Comparison of ENCODE assay signal across 4 worm cellular contexts in genomic region chrV:4499156-4499808, ce11.
TF ChIP-seq lines count a peak whose summit lies in the region.

No protein-coding gene starts in this region.

TF ChIP-seq in whole organism, L2 larva, 48 proteins besides CTCF, POLR2A, EP300 and RAD21 (continues in another document):
- TF ChIP-seq ztf-11 (tag; optimal IDR thresholded peaks at IDR 0.05; lab: Kevin White, UChicago), result no peak
- TF ChIP-seq nhr-129 (tag; optimal IDR thresholded peaks at IDR 0.05; lab: Kevin White, UChicago), result peak; percentile 37
- TF ChIP-seq ama-1 (optimal IDR thresholded peaks at IDR 0.05; lab: Kevin White, UChicago), result no peak
- peak; percentile 90 for TF ChIP-seq unc-62 (GFP tag; optimal IDR thresholded peaks at IDR 0.05; lab: Kevin White, UChicago)
- no peak for TF ChIP-seq nhr-11 (tag; optimal IDR thresholded peaks at IDR 0.05; lab: Kevin White, UChicago)
- no peak for TF ChIP-seq mab-5 (tag; optimal IDR thresholded peaks at IDR 0.05; lab: Kevin White, UChicago)
- TF ChIP-seq unc-55 (GFP tag; optimal IDR thresholded peaks at IDR 0.05; lab: Kevin White, UChicago), result peak; percentile 73
- TF ChIP-seq mbf-1 (tag; optimal IDR thresholded peaks at IDR 0.05; lab: Kevin White, UChicago), result no peak
- peak; percentile 55 for TF ChIP-seq lin-13 (GFP tag; optimal IDR thresholded peaks at IDR 0.05; lab: Kevin White, UChicago)
- TF ChIP-seq nhr-25 (tag; optimal IDR thresholded peaks at IDR 0.05; lab: Kevin White, UChicago), result peak; percentile 47
- peak; percentile 34 for TF ChIP-seq C34F6.9 (tag; optimal IDR thresholded peaks at IDR 0.05; lab: Kevin White, UChicago)
- peak; percentile 11 for TF ChIP-seq nhr-23 (tag; optimal IDR thresholded peaks at IDR 0.05; lab: Kevin White, UChicago)
- TF ChIP-seq zag-1 (tag; optimal IDR thresholded peaks at IDR 0.05; lab: Kevin White, UChicago), result no peak
- peak in 1 of 2 experiments; percentile 85 for TF ChIP-seq lsy-2 (tag; optimal IDR thresholded peaks at IDR 0.05; lab: Kevin White, UChicago)
- no peak for TF ChIP-seq blmp-1 (tag; optimal IDR thresholded peaks at IDR 0.05; lab: Kevin White, UChicago; ENCODE audit: insufficient read depth)
- TF ChIP-seq crh-2 (tag; optimal IDR thresholded peaks at IDR 0.05; lab: Kevin White, UChicago), result peak; percentile 18
- TF ChIP-seq elt-1 (tag; optimal IDR thresholded peaks at IDR 0.05; lab: Kevin White, UChicago), result no peak
- TF ChIP-seq nhr-10 (tag; optimal IDR thresholded peaks at IDR 0.05; lab: Kevin White, UChicago), result no peak
- TF ChIP-seq F13H6.1 (tag; optimal IDR thresholded peaks at IDR 0.05; lab: Kevin White, UChicago), result peak; percentile 20
- TF ChIP-seq ceh-16 (tag; optimal IDR thresholded peaks at IDR 0.05; lab: Kevin White, UChicago), result peak; percentile 56
- peak; percentile 51 for TF ChIP-seq Y55F3AM.14 (GFP tag; optimal IDR thresholded peaks at IDR 0.05; lab: Kevin White, UChicago)
- TF ChIP-seq unc-39 (tag; optimal IDR thresholded peaks at IDR 0.05; lab: Kevin White, UChicago), result no peak
- no peak for TF ChIP-seq ceh-82 (tag; optimal IDR thresholded peaks at IDR 0.05; lab: Kevin White, UChicago)

TF ChIP-seq in whole organism, L4 larva, 104 proteins besides CTCF, POLR2A, EP300 and RAD21 (continues in another document):
- TF ChIP-seq nhr-42 (GFP tag; IDR thresholded peaks at IDR 0.05; lab: Robert Waterston, UW) (no peak), mxl-3 (GFP tag; optimal IDR thresholded peaks at IDR 0.05; lab: Kevin White, UChicago) (peak; percentile 48), aha-1 (tag; lab: Kevin White, UChicago) (peak; percentile 92), mep-1 (tag; optimal IDR thresholded peaks at IDR 0.05; lab: Kevin White, UChicago) (peak; percentile 33), F26F4.8 (GFP tag; conservative IDR thresholded peaks at IDR 0.05; lab: Robert Waterston, UW) (no peak), egl-43 (GFP tag; IDR thresholded peaks at IDR 0.05; lab: Robert Waterston, UW) (peak; percentile 63; the same call in 1 of the 2 replicates), R02D3.7 (tag; optimal IDR thresholded peaks at IDR 0.05; lab: Kevin White, UChicago) (no peak), dmd-8 (GFP tag; IDR thresholded peaks at IDR 0.05; lab: Robert Waterston, UW) (0 out of 2 replicates have a peak, but pooled peaks have one; percentile 3), hlh-30 (tag; optimal IDR thresholded peaks at IDR 0.05; lab: Kevin White, UChicago; ENCODE audit: insufficient read depth) (peak; percentile 65), nhr-77 (tag; optimal IDR thresholded peaks at IDR 0.05; lab: Kevin White, UChicago) (no peak), unc-62 (GFP tag; optimal IDR thresholded peaks at IDR 0.05 in 1 of 2; lab: Kevin White, UChicago) (peak in 1 of 2 experiments; percentile 100), unc-62 (tag; optimal IDR thresholded peaks at IDR 0.05; lab: Kevin White, UChicago) (peak; percentile 97), ceh-20 (GFP tag; IDR thresholded peaks at IDR 0.05; lab: Robert Waterston, UW) (peak; percentile 70), madf-9 (GFP tag; conservative IDR thresholded peaks at IDR 0.05; lab: Robert Waterston, UW) (peak; percentile 32; the same call in 1 of the 2 replicates), hmg-1.1 (GFP tag; IDR thresholded peaks at IDR 0.05; lab: Robert Waterston, UW) (peak; percentile 57; the same call in 1 of the 2 replicates), set-16 (GFP tag; IDR thresholded peaks at IDR 0.05; lab: Robert Waterston, UW) (peak; percentile 94), lin-38 (GFP tag; IDR thresholded peaks at IDR 0.05; lab: Robert Waterston, UW) (peak; percentile 35), attf-4 (tag; optimal IDR thresholded peaks at IDR 0.05; lab: Kevin White, UChicago) (no peak), mes-2 (tag; optimal IDR thresholded peaks at IDR 0.05; lab: Kevin White, UChicago; ENCODE audit: poor library complexity, severe bottlenecking) (peak; percentile 42), hlh-11 (tag; optimal IDR thresholded peaks at IDR 0.05; lab: Kevin White, UChicago) (peak; percentile 50), nhr-48 (tag; optimal IDR thresholded peaks at IDR 0.05; lab: Kevin White, UChicago) (peak; percentile 5), lsy-2 (tag; optimal IDR thresholded peaks at IDR 0.05; lab: Kevin White, UChicago) (peak; percentile 18 to 80), nhr-28 (tag; optimal IDR thresholded peaks at IDR 0.05; lab: Kevin White, UChicago) (peak; percentile 29)

TF ChIP-seq in whole organism, late embryonic, 69 proteins besides CTCF, POLR2A, EP300 and RAD21:
- TF ChIP-seq ceh-14 (tag; optimal IDR thresholded peaks at IDR 0.05; lab: Kevin White, UChicago), result no peak
- TF ChIP-seq sdc-2 (tag; optimal IDR thresholded peaks at IDR 0.05; lab: Kevin White, UChicago), result no peak
- TF ChIP-seq fkh-10 (GFP tag; optimal IDR thresholded peaks at IDR 0.05; lab: Kevin White, UChicago), result no peak
- TF ChIP-seq che-1 (tag; optimal IDR thresholded peaks at IDR 0.05; lab: Kevin White, UChicago), result no peak
- TF ChIP-seq sox-4 (tag; optimal IDR thresholded peaks at IDR 0.05; lab: Kevin White, UChicago), result no peak
- no peak for TF ChIP-seq ztf-16 (tag; optimal IDR thresholded peaks at IDR 0.05; lab: Kevin White, UChicago)
- no peak for TF ChIP-seq fax-1 (tag; optimal IDR thresholded peaks at IDR 0.05; lab: Kevin White, UChicago)
- TF ChIP-seq T23F11.4 (GFP tag; optimal IDR thresholded peaks at IDR 0.05; lab: Kevin White, UChicago), result peak; percentile 54
- no peak for TF ChIP-seq ceh-45 (GFP tag; IDR thresholded peaks at IDR 0.05; lab: Robert Waterston, UW)
- no peak for TF ChIP-seq C38D4.7 (GFP tag; optimal IDR thresholded peaks at IDR 0.05; lab: Kevin White, UChicago)
- no peak for TF ChIP-seq unc-86 (tag; optimal IDR thresholded peaks at IDR 0.05; lab: Kevin White, UChicago)
- TF ChIP-seq ceh-6 (GFP tag; optimal IDR thresholded peaks at IDR 0.05; lab: Kevin White, UChicago), result peak; percentile 1
- TF ChIP-seq tbx-7 (tag; optimal IDR thresholded peaks at IDR 0.05; lab: Kevin White, UChicago), result no peak
- TF ChIP-seq unc-55 (GFP tag; optimal IDR thresholded peaks at IDR 0.05; lab: Kevin White, UChicago), result peak; percentile 100
- TF ChIP-seq K02D7.2 (tag; optimal IDR thresholded peaks at IDR 0.05; lab: Kevin White, UChicago), result no peak
- peak; percentile 18 for TF ChIP-seq ref-2 (tag; optimal IDR thresholded peaks at IDR 0.05; lab: Kevin White, UChicago)
- TF ChIP-seq pat-9 (tag; optimal IDR thresholded peaks at IDR 0.05; lab: Kevin White, UChicago), result peak; percentile 29
- TF ChIP-seq ceh-31 (tag; optimal IDR thresholded peaks at IDR 0.05; lab: Kevin White, UChicago), result peak; percentile 12
- TF ChIP-seq nfya-1 (tag; optimal IDR thresholded peaks at IDR 0.05; lab: Kevin White, UChicago), result peak; percentile 98
- TF ChIP-seq pqm-1 (tag; optimal IDR thresholded peaks at IDR 0.05; lab: Kevin White, UChicago), result no peak
- TF ChIP-seq lin-11 (tag; optimal IDR thresholded peaks at IDR 0.05; lab: Kevin White, UChicago), result peak; percentile 25
- TF ChIP-seq madf-2 (tag; optimal IDR thresholded peaks at IDR 0.05; lab: Kevin White, UChicago), result peak; percentile 14

TF ChIP-seq in whole organism, mixed stage, embryonic, 35 proteins besides CTCF, POLR2A, EP300 and RAD21:
- peak; percentile 14 for TF ChIP-seq sem-2 (GFP tag; optimal IDR thresholded peaks at IDR 0.05; lab: Kevin White, UChicago)
- TF ChIP-seq blmp-1 (tag; optimal IDR thresholded peaks at IDR 0.05; lab: Kevin White, UChicago), result peak; percentile 38
- TF ChIP-seq unc-62 (GFP tag; optimal IDR thresholded peaks at IDR 0.05; lab: Kevin White, UChicago), result peak; percentile 100
- TF ChIP-seq lsy-2 (tag; optimal IDR thresholded peaks at IDR 0.05; lab: Kevin White, UChicago), result peak; percentile 91
- no peak for TF ChIP-seq ceh-39 (tag; optimal IDR thresholded peaks at IDR 0.05; lab: Kevin White, UChicago)
- no peak for TF ChIP-seq drap-1 (GFP tag; optimal IDR thresholded peaks at IDR 0.05; lab: Kevin White, UChicago)
- TF ChIP-seq ces-1 (GFP tag; optimal IDR thresholded peaks at IDR 0.05; lab: Kevin White, UChicago), result peak; percentile 19
- no peak for TF ChIP-seq snpc-4 (tag; optimal IDR thresholded peaks at IDR 0.05; lab: Kevin White, UChicago)
- TF ChIP-seq ham-2 (GFP tag; optimal IDR thresholded peaks at IDR 0.05; lab: Kevin White, UChicago), result peak; percentile 83
- TF ChIP-seq M03D4.4 (tag; optimal IDR thresholded peaks at IDR 0.05; lab: Kevin White, UChicago), result peak; percentile 11
- peak; percentile 82 for TF ChIP-seq unc-120 (tag; optimal IDR thresholded peaks at IDR 0.05; lab: Kevin White, UChicago; ENCODE audit: poor library complexity, severe bottlenecking)
- peak; percentile 43 for TF ChIP-seq cnd-1 (tag; optimal IDR thresholded peaks at IDR 0.05; lab: Kevin White, UChicago)
- peak; percentile 15 for TF ChIP-seq sptf-1 (tag; optimal IDR thresholded peaks at IDR 0.05; lab: Kevin White, UChicago)
